Fruit fly (Drosophila melanogaster) S2 (cell line): ENCODE results near the gene Prdm13.

Source experiments
- CG8478 ChIP-seq: fragments of >200 bp; optimal IDR thresholded peaks from 2 replicates; lab custom pipeline; 2018
- CTCF ChIP-seq, 2 experiments: fragments of >200 bp; optimal IDR thresholded peaks; 2 replicates each; lab custom pipeline; 2018

Prdm13 gene

dm6 chr3L:6162483-6163128 lies at the start of gene Prdm13:
TSS of gene Prdm13 (plus strand) at chr3L:6163127.
- no peak for TF ChIP-seq CG8478 (lab: Kevin White, UChicago)
- no peak for TF ChIP-seq CTCF (optimal IDR thresholded peaks at IDR 0.05; lab: Kevin White, UChicago)

- TF ChIP-seq CTCF (optimal IDR thresholded peaks at IDR 0.05; lab: Kevin White, UChicago) = no peak
- no peak for TF ChIP-seq CG8478 (lab: Kevin White, UChicago)
Observed at dm6 chr3L:6115505-6115904, 47.4 kb upstream of the Prdm13 start.

dm6 chr3L:6116881-6117280 lies 46.0 kb upstream of the Prdm13 start:
- TF ChIP-seq CG8478 (lab: Kevin White, UChicago) (no peak), CTCF (optimal IDR thresholded peaks at IDR 0.05; lab: Kevin White, UChicago) (no peak)

- no peak for TF ChIP-seq CG8478 (lab: Kevin White, UChicago)
- TF ChIP-seq CTCF (optimal IDR thresholded peaks at IDR 0.05; lab: Kevin White, UChicago) = peak; percentile 91 to 94
Observed at dm6 chr3L:6124616-6125408, 38.1 kb upstream of the Prdm13 start.

dm6 chr3L:6125409-6125689 lies 37.6 kb upstream of the Prdm13 start:
- TF ChIP-seq CTCF (optimal IDR thresholded peaks at IDR 0.05; lab: Kevin White, UChicago) (no peak), CG8478 (lab: Kevin White, UChicago) (no peak)

- TF ChIP-seq CG8478 (lab: Kevin White, UChicago) (no peak), CTCF (optimal IDR thresholded peaks at IDR 0.05; lab: Kevin White, UChicago) (no peak)
Observed at dm6 chr3L:6129591-6129990, 33.3 kb upstream of the Prdm13 start.

dm6 chr3L:6130944-6131343 lies 32.0 kb upstream of the Prdm13 start, which contains the start of gene Lcp65Ag3:
TSS of gene Lcp65Ag3 (minus strand) at chr3L:6130989.
- TF ChIP-seq CG8478 (lab: Kevin White, UChicago) (no peak), CTCF (optimal IDR thresholded peaks at IDR 0.05; lab: Kevin White, UChicago) (no peak)

- TF ChIP-seq CG8478 (lab: Kevin White, UChicago) (no peak), CTCF (optimal IDR thresholded peaks at IDR 0.05; lab: Kevin White, UChicago) (no peak)
Observed at dm6 chr3L:6132009-6132408, 30.9 kb upstream of the Prdm13 start, which contains the start of gene Cpr65Au. TSS of gene Cpr65Au (minus strand) at chr3L:6132109.

dm6 chr3L:6133546-6133945 lies 29.4 kb upstream of the Prdm13 start, which contains the start of gene Lcp65Ag2:
TSS of gene Lcp65Ag2 (minus strand) at chr3L:6133593.
- no peak for TF ChIP-seq CTCF (optimal IDR thresholded peaks at IDR 0.05; lab: Kevin White, UChicago)
- no peak for TF ChIP-seq CG8478 (lab: Kevin White, UChicago)

dm6 chr3L:6135174-6135573 lies 27.8 kb upstream of the Prdm13 start, which contains the start of gene Lcp65Ag1:
TSS of gene Lcp65Ag1 (minus strand) at chr3L:6135274.
- TF ChIP-seq CG8478 (lab: Kevin White, UChicago) (no peak), CTCF (optimal IDR thresholded peaks at IDR 0.05; lab: Kevin White, UChicago) (no peak)

- no peak for TF ChIP-seq CTCF (optimal IDR thresholded peaks at IDR 0.05; lab: Kevin White, UChicago)
- no peak for TF ChIP-seq CG8478 (lab: Kevin White, UChicago)
Observed at dm6 chr3L:6136691-6137090, 26.2 kb upstream of the Prdm13 start, which contains the start of gene Lcp65Af. TSS of gene Lcp65Af (minus strand) at chr3L:6136791.

dm6 chr3L:6138018-6138417 lies 24.9 kb upstream of the Prdm13 start, which contains the start of gene Lcp65Ae:
TSS of gene Lcp65Ae (minus strand) at chr3L:6138118.
- TF ChIP-seq CTCF (optimal IDR thresholded peaks at IDR 0.05; lab: Kevin White, UChicago) (no peak), CG8478 (lab: Kevin White, UChicago) (no peak)

- TF ChIP-seq CTCF (optimal IDR thresholded peaks at IDR 0.05; lab: Kevin White, UChicago) (no peak), CG8478 (lab: Kevin White, UChicago) (no peak)
Observed at dm6 chr3L:6138586-6138985, 24.3 kb upstream of the Prdm13 start.

dm6 chr3L:6139924-6140574 lies 22.9 kb upstream of the Prdm13 start, which contains the start of gene Cpr65Av:
TSS of gene Cpr65Av (minus strand) at chr3L:6139974.
- no peak for TF ChIP-seq CG8478 (lab: Kevin White, UChicago)
- TF ChIP-seq CTCF (optimal IDR thresholded peaks at IDR 0.05; lab: Kevin White, UChicago) = no peak
